Worm (Caenorhabditis elegans): Measurements from ENCODE around the gene dmd-7.

Gene dmd-7

ce11 chrV:6246454-6246981, at the start of gene dmd-7 (continued):
- no peak for TF ChIP-seq unc-130 (GFP tag; optimal IDR thresholded peaks at IDR 0.05)
- TF ChIP-seq daf-12 (tag; optimal IDR thresholded peaks at IDR 0.05) = no peak
- no peak for TF ChIP-seq ZK546.5 (tag; optimal IDR thresholded peaks at IDR 0.05)
- peak; percentile 86 for TF ChIP-seq mxl-3 (GFP tag; optimal IDR thresholded peaks at IDR 0.05)
- TF ChIP-seq lsy-2 (tag; optimal IDR thresholded peaks at IDR 0.05) = peak; percentile 75 to 86
- TF ChIP-seq F44E2.7 (GFP tag; IDR thresholded peaks at IDR 0.05) = no peak
- no peak for TF ChIP-seq duxl-1 (tag; optimal IDR thresholded peaks at IDR 0.05; ENCODE audit: poor library complexity)
- peak; percentile 67; the same call in 1 of the 2 replicates for TF ChIP-seq T26A8.4 (GFP tag; IDR thresholded peaks at IDR 0.05)
- TF ChIP-seq nhr-48 (tag; optimal IDR thresholded peaks at IDR 0.05) = peak; percentile 100
- TF ChIP-seq ceh-82 (tag; optimal IDR thresholded peaks at IDR 0.05) = no peak
- TF ChIP-seq F10B5.3 (tag; optimal IDR thresholded peaks at IDR 0.05) = no peak
- no peak for TF ChIP-seq ZK337.2 (GFP tag; IDR thresholded peaks at IDR 0.05)
- TF ChIP-seq F26F4.8 (GFP tag; conservative IDR thresholded peaks at IDR 0.05) = no peak
- peak; percentile 18 for TF ChIP-seq zag-1 (tag; optimal IDR thresholded peaks at IDR 0.05)
- peak; percentile 94 for TF ChIP-seq nhr-25 (tag; optimal IDR thresholded peaks at IDR 0.05; ENCODE audit: borderline replicate concordance, insufficient read depth)
- peak; percentile 82 for TF ChIP-seq ceh-20 (GFP tag; IDR thresholded peaks at IDR 0.05)
- TF ChIP-seq lin-29 (GFP tag; IDR thresholded peaks at IDR 0.05) = 0 out of 2 replicates have a peak, but pooled peaks have one; percentile 14
- no peak for TF ChIP-seq php-3 (GFP tag; IDR thresholded peaks at IDR 0.05)
- no peak for TF ChIP-seq daf-19 (GFP tag; conservative IDR thresholded peaks at IDR 0.05)
- TF ChIP-seq egl-43 (GFP tag; IDR thresholded peaks at IDR 0.05) = 0 out of 2 replicates have a peak, but pooled peaks have one; percentile 14
- no peak for TF ChIP-seq zfp-2 (tag; optimal IDR thresholded peaks at IDR 0.05)
- TF ChIP-seq snpc-4 (tag; optimal IDR thresholded peaks at IDR 0.05) = no peak
- TF ChIP-seq F37D6.2 (tag; optimal IDR thresholded peaks at IDR 0.05) = peak; percentile 8
- TF ChIP-seq dmd-8 (GFP tag; IDR thresholded peaks at IDR 0.05) = no peak
- TF ChIP-seq Y75B8A.6 (GFP tag; IDR thresholded peaks at IDR 0.05) = no peak
- peak; percentile 68 for TF ChIP-seq lin-13 (GFP tag; optimal IDR thresholded peaks at IDR 0.05)
- TF ChIP-seq ztf-7 (tag; optimal IDR thresholded peaks at IDR 0.05) = no peak
- no peak for TF ChIP-seq ztf-11 (tag; optimal IDR thresholded peaks at IDR 0.05)
- peak in 1 of 2 experiments; percentile 94 for TF ChIP-seq unc-62 (GFP tag; optimal IDR thresholded peaks at IDR 0.05 in 1 of 2)
- TF ChIP-seq unc-62 (tag; optimal IDR thresholded peaks at IDR 0.05) = no peak
- peak; percentile 58 for TF ChIP-seq gei-8 (GFP tag; optimal IDR thresholded peaks at IDR 0.05)
- no peak for TF ChIP-seq aly-2 (tag; optimal IDR thresholded peaks at IDR 0.05)
- peak; percentile 58 for TF ChIP-seq set-16 (GFP tag; IDR thresholded peaks at IDR 0.05)
- no peak for TF ChIP-seq spr-3 (GFP tag; optimal IDR thresholded peaks at IDR 0.05)
- peak; percentile 69; the same call in 1 of the 2 replicates for TF ChIP-seq saeg-2 (GFP tag; IDR thresholded peaks at IDR 0.05)
- TF ChIP-seq mdt-29 (GFP tag; IDR thresholded peaks at IDR 0.05) = 0 out of 2 replicates have a peak, but pooled peaks have one; percentile 50
- TF ChIP-seq mxl-2 (GFP tag; conservative IDR thresholded peaks at IDR 0.05) = peak; percentile 69; the same call in 1 of the 2 replicates
- peak; percentile 1 for TF ChIP-seq pqm-1 (tag; optimal IDR thresholded peaks at IDR 0.05)
- peak; percentile 90 for TF ChIP-seq nhr-10 (tag; optimal IDR thresholded peaks at IDR 0.05)
- TF ChIP-seq hlh-11 (tag; optimal IDR thresholded peaks at IDR 0.05) = peak; percentile 96
- TF ChIP-seq ceh-44 (GFP tag; IDR thresholded peaks at IDR 0.05) = no peak
- no peak for TF ChIP-seq lin-38 (GFP tag; IDR thresholded peaks at IDR 0.05)
- peak; percentile 61; the same call in 1 of the 2 replicates for TF ChIP-seq pha-4 (GFP tag; IDR thresholded peaks at IDR 0.05)
- TF ChIP-seq pha-4 (tag; optimal IDR thresholded peaks at IDR 0.05) = no peak
- TF ChIP-seq jun-1 (tag; optimal IDR thresholded peaks at IDR 0.05) = peak; percentile 13
- peak; percentile 75 for TF ChIP-seq dve-1 (tag; optimal IDR thresholded peaks at IDR 0.05; ENCODE audit: insufficient read depth)
- no peak for TF ChIP-seq lim-7 (GFP tag; IDR thresholded peaks at IDR 0.05)
- TF ChIP-seq tag-97 (GFP tag; IDR thresholded peaks at IDR 0.05) = no peak
- peak; percentile 85 for TF ChIP-seq nhr-77 (tag; optimal IDR thresholded peaks at IDR 0.05)
- no peak for TF ChIP-seq fkh-10 (GFP tag; optimal IDR thresholded peaks at IDR 0.05)
- TF ChIP-seq fos-1 (tag; optimal IDR thresholded peaks at IDR 0.05) = no peak
